Worm (Caenorhabditis elegans) whole organism, L3 larva: ENCODE measurements around the gene F55A11.4.

Experiments
- R02D3.7 ChIP-seq: fragments of 150-350 bp; optimal IDR thresholded peaks from 2 replicates; lab custom pipeline; 2014; ENCODE audit warnings: missing biosample characterization, missing genetic modification characterization
- aly-2 ChIP-seq: fragments of 150-350 bp; optimal IDR thresholded peaks from 2 replicates; lab custom pipeline; 2014; ENCODE audit warnings: missing biosample characterization, missing genetic modification characterization
- ama-1 ChIP-seq: fragments of 150-350 bp; optimal IDR thresholded peaks from 2 replicates; lab custom pipeline; 2018
- ceh-16 ChIP-seq: sonication (generic microtip); optimal IDR thresholded peaks from 2 replicates; lab custom pipeline; 2017; ENCODE audit warnings: missing biosample characterization, missing genetic modification characterization
- ceh-28 ChIP-seq: fragments of 150-350 bp; optimal IDR thresholded peaks from 2 replicates; lab custom pipeline; 2014; ENCODE audit warnings: missing biosample characterization, missing genetic modification reagents, missing genetic modification characterization
- ceh-82 ChIP-seq: fragments of 150-350 bp; optimal IDR thresholded peaks from 2 replicates; lab custom pipeline; 2014; ENCODE audit warnings: missing biosample characterization, missing genetic modification characterization
- ceh-9 ChIP-seq: sonication (generic microtip); optimal IDR thresholded peaks from 2 replicates; lab custom pipeline; 2018; ENCODE audit warnings: missing biosample characterization, missing genetic modification characterization
- daf-12 ChIP-seq: fragments of 150-350 bp; optimal IDR thresholded peaks from 2 replicates; lab custom pipeline; 2014; ENCODE audit warnings: missing biosample characterization, missing genetic modification reagents, missing genetic modification characterization
- egl-27 ChIP-seq: sonication (generic microtip); optimal IDR thresholded peaks from 4 replicates; lab custom pipeline; 2017; ENCODE audit warnings: missing biosample characterization, missing genetic modification reagents, missing genetic modification characterization
- elt-1 ChIP-seq: fragments of 150-350 bp; optimal IDR thresholded peaks from 2 replicates; lab custom pipeline; 2014; ENCODE audit warnings: missing biosample characterization, missing genetic modification characterization
- elt-2 ChIP-seq: sonication (generic microtip); optimal IDR thresholded peaks from 2 replicates; lab custom pipeline; 2016; ENCODE audit warnings: missing genetic modification reagents, mild to moderate bottlenecking, missing genetic modification characterization, missing compliant biosample characterization
- elt-3 ChIP-seq, 3 experiments: fragments of 150-350 bp in 1 of 3; sonication (generic microtip) in 2 of 3; optimal IDR thresholded peaks; 2 replicates in 2 of 3; 4 replicates in 1 of 3; lab custom pipeline; 2014 to 2017; ENCODE audit warnings: missing biosample characterization in 3 of 3, missing genetic modification characterization in 3 of 3
- fkh-10 ChIP-seq: sonication (generic microtip); optimal IDR thresholded peaks from 2 replicates; lab custom pipeline; 2017; ENCODE audit warnings: missing biosample characterization, missing genetic modification reagents, missing genetic modification characterization
- fkh-2 ChIP-seq: fragments of 150-350 bp; optimal IDR thresholded peaks from 2 replicates; lab custom pipeline; 2014; ENCODE audit warnings: missing biosample characterization, missing genetic modification reagents, missing genetic modification characterization
- fos-1 ChIP-seq: fragments of 150-350 bp; optimal IDR thresholded peaks from 2 replicates; lab custom pipeline; 2014; ENCODE audit warnings: missing biosample characterization, missing genetic modification characterization
- hmg-11 ChIP-seq: sonication (generic microtip); optimal IDR thresholded peaks from 2 replicates; lab custom pipeline; 2016; ENCODE audit warnings: missing genetic modification characterization, missing compliant biosample characterization
- jun-1 ChIP-seq: fragments of 150-350 bp; optimal IDR thresholded peaks from 2 replicates; lab custom pipeline; 2014; ENCODE audit warnings: missing biosample characterization, missing genetic modification reagents, missing genetic modification characterization
- lin-15B ChIP-seq: fragments of 150-350 bp; optimal IDR thresholded peaks from 2 replicates; lab custom pipeline; 2014; ENCODE audit warnings: missing biosample characterization, missing genetic modification characterization
- lin-39 ChIP-seq: fragments of 150-350 bp; optimal IDR thresholded peaks from 2 replicates; lab custom pipeline; 2018; ENCODE audit warnings: missing biosample characterization, missing genetic modification reagents, missing genetic modification characterization
- lsy-12 ChIP-seq: sonication (generic microtip); optimal IDR thresholded peaks from 2 replicates; lab custom pipeline; 2016; ENCODE audit warnings: mild to moderate bottlenecking, missing genetic modification characterization, missing compliant biosample characterization
- mdl-1 ChIP-seq: fragments of 150-350 bp; optimal IDR thresholded peaks from 2 replicates; lab custom pipeline; 2014; ENCODE audit warnings: missing biosample characterization, missing genetic modification characterization
- mml-1 ChIP-seq: fragments of 150-350 bp; sonication (generic microtip); optimal IDR thresholded peaks from 3 replicates; lab custom pipeline; 2014; ENCODE audit warnings: missing biosample characterization, missing genetic modification characterization
- nfya-1 ChIP-seq: sonication (generic microtip); optimal IDR thresholded peaks from 2 replicates; lab custom pipeline; 2017; ENCODE audit warnings: missing genetic modification characterization, mild to moderate bottlenecking, missing compliant biosample characterization, antibody characterized with exemption, moderate library complexity; ENCODE audit not compliant: insufficient read depth
- nhr-11 ChIP-seq: fragments of 150-350 bp; optimal IDR thresholded peaks from 2 replicates; lab custom pipeline; 2014; ENCODE audit warnings: missing biosample characterization, missing genetic modification characterization
- nhr-12 ChIP-seq: fragments of 150-350 bp; optimal IDR thresholded peaks from 2 replicates; lab custom pipeline; 2014; ENCODE audit warnings: missing biosample characterization, missing genetic modification characterization
- nhr-23 ChIP-seq: fragments of 150-350 bp; optimal IDR thresholded peaks from 2 replicates; lab custom pipeline; 2014; ENCODE audit warnings: missing biosample characterization, missing genetic modification reagents, missing genetic modification characterization
- nhr-237 ChIP-seq: fragments of 150-350 bp; optimal IDR thresholded peaks from 2 replicates; lab custom pipeline; 2014; ENCODE audit warnings: missing biosample characterization, missing genetic modification characterization
- nhr-25 ChIP-seq: sonication (generic microtip); optimal IDR thresholded peaks from 2 replicates; lab custom pipeline; 2017; ENCODE audit warnings: missing biosample characterization, missing genetic modification characterization
- nhr-28 ChIP-seq: fragments of 150-350 bp; optimal IDR thresholded peaks from 2 replicates; lab custom pipeline; 2014; ENCODE audit warnings: missing biosample characterization, missing genetic modification characterization
- nhr-43 ChIP-seq: sonication (generic microtip); optimal IDR thresholded peaks from 2 replicates; lab custom pipeline; 2016; ENCODE audit warnings: mild to moderate bottlenecking, missing genetic modification characterization, missing compliant biosample characterization; ENCODE audit not compliant: poor library complexity, severe bottlenecking
- nhr-67 ChIP-seq: fragments of 150-350 bp; optimal IDR thresholded peaks from 2 replicates; lab custom pipeline; 2014; ENCODE audit warnings: missing biosample characterization, missing genetic modification characterization
- nhr-76 ChIP-seq: fragments of 150-350 bp; sonication (generic microtip); optimal IDR thresholded peaks from 5 replicates; lab custom pipeline; 2014; ENCODE audit warnings: missing biosample characterization, missing genetic modification characterization
- nhr-77 ChIP-seq: fragments of 150-350 bp; optimal IDR thresholded peaks from 2 replicates; lab custom pipeline; 2014; ENCODE audit warnings: missing biosample characterization, missing genetic modification characterization
- pha-4 ChIP-seq: fragments of 150-350 bp; optimal IDR thresholded peaks from 2 replicates; lab custom pipeline; 2014; ENCODE audit warnings: missing biosample characterization, missing genetic modification reagents, missing genetic modification characterization
- pqm-1 ChIP-seq: fragments of 150-350 bp; optimal IDR thresholded peaks from 2 replicates; lab custom pipeline; 2017; ENCODE audit warnings: missing biosample characterization, missing genetic modification characterization, inconsistent platforms
- sea-2 ChIP-seq: fragments of 150-350 bp; sonication (generic microtip); optimal IDR thresholded peaks from 4 replicates; lab custom pipeline; 2014; ENCODE audit warnings: missing biosample characterization, missing genetic modification reagents, missing genetic modification characterization
- skn-1 ChIP-seq: fragments of 150-350 bp; optimal IDR thresholded peaks from 2 replicates; lab custom pipeline; 2014; ENCODE audit warnings: missing biosample characterization, missing genetic modification characterization
- snpc-4 ChIP-seq: fragments of 150-350 bp; optimal IDR thresholded peaks from 2 replicates; lab custom pipeline; 2014; ENCODE audit warnings: missing biosample characterization, missing genetic modification characterization
- tbx-2 ChIP-seq: sonication (generic microtip); optimal IDR thresholded peaks from 2 replicates; lab custom pipeline; 2016; ENCODE audit warnings: mild to moderate bottlenecking, missing genetic modification characterization, missing compliant biosample characterization
- unc-39 ChIP-seq: sonication (generic microtip); optimal IDR thresholded peaks from 4 replicates; lab custom pipeline; 2017; ENCODE audit warnings: missing biosample characterization, missing genetic modification characterization
- unc-62 ChIP-seq: fragments of 150-350 bp; sonication (generic microtip); optimal IDR thresholded peaks from 4 replicates; lab custom pipeline; 2014; ENCODE audit warnings: missing biosample characterization, missing genetic modification reagents, missing genetic modification characterization
- zag-1 ChIP-seq: fragments of 150-350 bp; optimal IDR thresholded peaks from 2 replicates; lab custom pipeline; 2014; ENCODE audit warnings: missing biosample characterization, missing genetic modification characterization
- ztf-11 ChIP-seq: fragments of 150-350 bp; optimal IDR thresholded peaks from 2 replicates; lab custom pipeline; 2014; ENCODE audit warnings: missing biosample characterization, missing genetic modification characterization

The F55A11.4 gene

DNA sequence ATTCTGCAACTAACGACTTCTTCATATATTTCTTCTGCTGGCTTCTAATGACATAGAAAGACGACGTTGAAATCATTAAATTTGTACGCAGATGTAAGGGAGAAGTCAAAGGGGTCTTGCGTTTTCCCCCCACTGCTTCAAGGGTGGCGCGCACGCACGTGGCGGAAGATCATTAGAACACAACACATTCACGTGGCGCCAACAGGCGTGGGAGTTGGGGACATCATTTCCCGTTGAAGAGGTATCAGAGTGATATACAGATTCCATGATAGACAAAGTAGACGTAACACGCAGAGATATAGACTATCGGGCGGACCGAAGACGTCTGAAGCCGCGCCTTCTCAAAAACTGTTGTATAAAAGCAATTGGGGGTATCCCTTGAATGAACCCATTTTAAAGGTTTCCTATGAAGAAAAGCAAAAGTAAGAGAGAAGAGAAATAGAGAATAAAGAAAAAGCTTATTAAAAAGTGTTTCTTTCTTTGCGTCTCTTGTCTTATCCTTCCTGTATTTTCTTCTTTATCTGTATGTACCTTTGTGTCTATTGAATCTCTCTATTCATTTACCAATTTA is 29.1 kb downstream of the F55A11.4 start (continued):
- TF ChIP-seq elt-1: no peak

- TF ChIP-seq ceh-28 (tag; lab: Kevin White, UChicago): no peak
- TF ChIP-seq elt-1: no peak
- TF ChIP-seq nhr-43: peak; percentile 55
- no peak for TF ChIP-seq tbx-2 (tag; lab: Kevin White, UChicago)
- TF ChIP-seq mdl-1 (tag; lab: Kevin White, UChicago): peak; percentile 2
- TF ChIP-seq lsy-12: no peak
- no peak for TF ChIP-seq nhr-12 (tag; lab: Kevin White, UChicago)
- TF ChIP-seq nhr-23 (tag; lab: Kevin White, UChicago): no peak
- TF ChIP-seq elt-2 (tag; lab: Kevin White, UChicago): no peak
- TF ChIP-seq nhr-77 (tag; lab: Kevin White, UChicago): no peak
- TF ChIP-seq jun-1: no peak
- no peak for TF ChIP-seq daf-12
- TF ChIP-seq ama-1 (lab: Kevin White, UChicago): no peak
- no peak for TF ChIP-seq snpc-4 (tag; lab: Kevin White, UChicago)
- TF ChIP-seq lin-39 (tag; lab: Kevin White, UChicago): no peak
- no peak for TF ChIP-seq fkh-2 (tag; lab: Kevin White, UChicago)
- TF ChIP-seq ceh-82 (tag; lab: Kevin White, UChicago): no peak
- no peak for TF ChIP-seq unc-62 (GFP tag; lab: Kevin White, UChicago)
- TF ChIP-seq nhr-237 (tag; lab: Kevin White, UChicago): no peak
- TF ChIP-seq egl-27: no peak
- TF ChIP-seq nfya-1: peak; percentile 36
- no peak for TF ChIP-seq zag-1 (tag; lab: Kevin White, UChicago)
- no peak for TF ChIP-seq mml-1
- no peak for TF ChIP-seq aly-2 (tag; lab: Kevin White, UChicago)
- TF ChIP-seq nhr-25 (tag; lab: Kevin White, UChicago): peak; percentile 50
- TF ChIP-seq fkh-10 (GFP tag; lab: Kevin White, UChicago): no peak
Measured at ce11 chrV:11800486-11800885, 30.2 kb downstream of the F55A11.4 start.

- TF ChIP-seq unc-39 (no peak), ceh-16 (tag; lab: Kevin White, UChicago) (no peak), lin-15B (tag; lab: Kevin White, UChicago) (no peak), elt-2 (tag; lab: Kevin White, UChicago) (peak; percentile 40), mdl-1 (tag; lab: Kevin White, UChicago) (no peak), tbx-2 (tag; lab: Kevin White, UChicago) (peak; percentile 46), pha-4 (tag; lab: Kevin White, UChicago) (no peak), hmg-11 (no peak), ztf-11 (tag; lab: Kevin White, UChicago) (no peak), egl-27 (no peak), snpc-4 (tag; lab: Kevin White, UChicago) (no peak), ceh-82 (tag; lab: Kevin White, UChicago) (no peak), nhr-11 (no peak), ceh-9 (no peak), nhr-28 (tag; lab: Kevin White, UChicago) (no peak), R02D3.7 (tag; lab: Kevin White, UChicago) (no peak), nhr-23 (tag; lab: Kevin White, UChicago) (peak; percentile 74), nhr-67 (tag; lab: Kevin White, UChicago) (no peak), fos-1 (tag; lab: Kevin White, UChicago) (no peak), skn-1 (tag; lab: Kevin White, UChicago) (no peak), nhr-77 (tag; lab: Kevin White, UChicago) (no peak), ceh-28 (tag; lab: Kevin White, UChicago) (peak; percentile 68), nhr-43 (peak; percentile 75), fkh-2 (tag; lab: Kevin White, UChicago) (no peak), mml-1 (no peak), nhr-76 (tag; lab: Kevin White, UChicago) (peak; percentile 62), elt-3 (tag; optimal IDR thresholded peaks at IDR 0.05; lab: Kevin White, UChicago) (peak in 2 of 3 experiments; percentile 76 to 86), sea-2 (no peak), nhr-237 (tag; lab: Kevin White, UChicago) (no peak), aly-2 (tag; lab: Kevin White, UChicago) (no peak), jun-1 (no peak), pqm-1 (tag; lab: Kevin White, UChicago) (no peak), nfya-1 (no peak), nhr-25 (tag; lab: Kevin White, UChicago) (peak; percentile 39)
Measured at ce11 chrV:11801076-11801849, 31.0 kb downstream of the F55A11.4 start.
